Worm (Caenorhabditis elegans): ENCODE results near the gene slrp-1.

The slrp-1 gene

ce11 chrV:13532469-13532868, 33.2 kb upstream of the slrp-1 start (continued):
- no peak for TF ChIP-seq zip-2 (tag; optimal IDR thresholded peaks at IDR 0.05)
- TF ChIP-seq nhr-10 (tag; optimal IDR thresholded peaks at IDR 0.05): no peak
- no peak for TF ChIP-seq fos-1 (tag; optimal IDR thresholded peaks at IDR 0.05)
- no peak for TF ChIP-seq zip-11 (GFP tag; IDR thresholded peaks at IDR 0.05)
- TF ChIP-seq saeg-2 (GFP tag; IDR thresholded peaks at IDR 0.05): no peak
- no peak for TF ChIP-seq F49E8.2 (tag; optimal IDR thresholded peaks at IDR 0.05; ENCODE audit: borderline replicate concordance)
- peak; percentile 46 for TF ChIP-seq dve-1 (tag; optimal IDR thresholded peaks at IDR 0.05; ENCODE audit: insufficient read depth)

ce11 chrV:13536058-13536579, 29.5 kb upstream of the slrp-1 start, which contains the start of gene frpr-5:
Gene frpr-5 (minus strand): TSS chrV:13536108.
- TF ChIP-seq vab-7 (GFP tag; IDR thresholded peaks at IDR 0.05) (no peak), nhr-48 (tag; optimal IDR thresholded peaks at IDR 0.05) (no peak), nhr-42 (GFP tag; IDR thresholded peaks at IDR 0.05) (no peak), F10B5.3 (tag; optimal IDR thresholded peaks at IDR 0.05) (no peak), mdt-29 (GFP tag; IDR thresholded peaks at IDR 0.05) (no peak), nhr-25 (tag; optimal IDR thresholded peaks at IDR 0.05; ENCODE audit: borderline replicate concordance, insufficient read depth) (no peak), nhr-10 (tag; optimal IDR thresholded peaks at IDR 0.05) (no peak), skn-1 (tag; optimal IDR thresholded peaks at IDR 0.05) (no peak), daf-16 (GFP tag; optimal IDR thresholded peaks at IDR 0.05) (no peak), daf-16 (tag; optimal IDR thresholded peaks at IDR 0.05) (no peak), rbr-2 (tag; optimal IDR thresholded peaks at IDR 0.05) (no peak), mxl-2 (GFP tag; conservative IDR thresholded peaks at IDR 0.05) (no peak), D1046.2 (GFP tag; IDR thresholded peaks at IDR 0.05) (no peak), daf-19 (GFP tag; conservative IDR thresholded peaks at IDR 0.05) (no peak), gei-8 (GFP tag; optimal IDR thresholded peaks at IDR 0.05) (no peak), daf-12 (tag; optimal IDR thresholded peaks at IDR 0.05) (no peak)

ce11 chrV:13551601-13552000, 14.1 kb upstream of the slrp-1 start, which contains the start of the genes C56A3.4 and C56A3.5:
Gene C56A3.4 (minus strand): TSS chrV:13551754.
Gene C56A3.5 (plus strand): TSS chrV:13551967.
- no peak for TF ChIP-seq zip-11 (GFP tag; IDR thresholded peaks at IDR 0.05)
- peak in 1 of 2 experiments; percentile 78 for TF ChIP-seq hif-1 (tag; optimal IDR thresholded peaks at IDR 0.05)
- TF ChIP-seq dpl-1 (GFP tag; optimal IDR thresholded peaks at IDR 0.05): peak; percentile 61
- no peak for TF ChIP-seq nhr-10 (tag; optimal IDR thresholded peaks at IDR 0.05)
- TF ChIP-seq R02D3.7 (tag; optimal IDR thresholded peaks at IDR 0.05): no peak
- TF ChIP-seq T20F7.1 (GFP tag; optimal IDR thresholded peaks at IDR 0.05): peak; percentile 68
- no peak for TF ChIP-seq lin-39 (tag; optimal IDR thresholded peaks at IDR 0.05)
- TF ChIP-seq nhr-6 (tag; optimal IDR thresholded peaks at IDR 0.05): peak; percentile 78
- peak; percentile 1 for TF ChIP-seq dve-1 (tag; optimal IDR thresholded peaks at IDR 0.05; ENCODE audit: insufficient read depth)
- TF ChIP-seq ces-1 (GFP tag; optimal IDR thresholded peaks at IDR 0.05): no peak
- TF ChIP-seq lin-13 (GFP tag; optimal IDR thresholded peaks at IDR 0.05): no peak
- TF ChIP-seq unc-130 (GFP tag; optimal IDR thresholded peaks at IDR 0.05): peak; percentile 25
- TF ChIP-seq rbr-2 (tag; optimal IDR thresholded peaks at IDR 0.05): peak; percentile 14
- TF ChIP-seq lin-38 (GFP tag; IDR thresholded peaks at IDR 0.05): peak; percentile 57
- peak; percentile 49 for TF ChIP-seq mep-1 (tag; optimal IDR thresholded peaks at IDR 0.05)
- peak; percentile 74 for TF ChIP-seq aha-1 (tag)
- no peak for TF ChIP-seq snpc-4 (tag; optimal IDR thresholded peaks at IDR 0.05)
- TF ChIP-seq ZK546.5 (tag; optimal IDR thresholded peaks at IDR 0.05): no peak
- peak in 1 of 2 experiments; percentile 78 for TF ChIP-seq lsy-2 (tag; optimal IDR thresholded peaks at IDR 0.05)
- no peak for TF ChIP-seq sdz-12 (GFP tag; optimal IDR thresholded peaks at IDR 0.05)
- peak; percentile 94 for TF ChIP-seq mes-2 (tag; optimal IDR thresholded peaks at IDR 0.05; ENCODE audit: poor library complexity, severe bottlenecking)
- no peak for TF ChIP-seq mxl-3 (GFP tag; optimal IDR thresholded peaks at IDR 0.05)
- no peak for TF ChIP-seq aly-2 (tag; optimal IDR thresholded peaks at IDR 0.05)
- peak; percentile 88 for TF ChIP-seq hlh-30 (tag; optimal IDR thresholded peaks at IDR 0.05; ENCODE audit: insufficient read depth)
